Worm (Caenorhabditis elegans): ENCODE measurements around the gene F34D10.9.

ce11 chrIII:3692516-3692915 lies 36.9 kb downstream of the F34D10.9 start:
- TF ChIP-seq T22C8.4 (GFP tag; IDR thresholded peaks at IDR 0.05) (no peak), flt-1 (GFP tag; IDR thresholded peaks at IDR 0.05) (no peak), klf-2 (GFP tag; conservative IDR thresholded peaks at IDR 0.05) (no peak), tab-1 (GFP tag; IDR thresholded peaks at IDR 0.05) (no peak), ztf-29 (GFP tag; IDR thresholded peaks at IDR 0.05) (no peak), ref-1 (GFP tag; conservative IDR thresholded peaks at IDR 0.05) (no peak), ztf-23 (GFP tag; IDR thresholded peaks at IDR 0.05) (no peak), med-1 (GFP tag; optimal IDR thresholded peaks at IDR 0.05; ENCODE audit: insufficient read depth) (no peak)
